Worm (Caenorhabditis elegans): ENCODE data around the gene Y8A9A.2.
"Not testable (repeated sequence)": the region's sequence is repeated elsewhere in the genome, so short reads cannot be mapped to it uniquely, and the experiment has no call there.

DNA sequence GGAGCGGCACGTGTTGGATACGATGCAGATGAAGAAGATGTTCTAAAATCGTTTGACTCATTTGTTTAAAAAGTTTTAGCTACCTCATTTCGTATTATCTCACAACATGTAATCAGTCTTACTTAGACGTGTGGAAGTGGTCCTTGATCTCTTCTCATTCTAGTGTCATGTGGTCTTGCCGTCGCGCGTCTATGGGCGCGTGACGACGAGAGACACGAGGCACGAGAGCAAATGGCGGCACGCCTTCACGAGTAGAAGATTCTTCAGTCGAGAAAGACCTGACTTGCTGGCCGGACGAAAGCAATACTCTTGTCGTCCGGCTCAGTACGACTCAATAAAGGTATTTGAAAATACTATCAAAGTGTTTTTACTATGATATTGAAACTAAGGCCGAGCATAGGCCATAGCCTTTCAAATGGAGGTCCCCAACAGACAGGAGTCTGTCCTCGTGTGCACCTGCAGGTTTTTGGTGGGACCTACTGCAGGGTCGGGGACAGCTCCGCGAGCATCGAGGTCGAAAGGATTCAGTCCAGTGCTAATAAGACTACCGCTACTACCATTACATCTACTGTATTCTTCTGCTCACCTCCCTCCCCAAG lies 20.9 kb downstream of the Y8A9A.2 start, which contains the start of gene fbxa-24:
- TF ChIP-seq ama-1 (optimal IDR thresholded peaks at IDR 0.05); ceh-28 (tag; optimal IDR thresholded peaks at IDR 0.05); egl-27 (tag; optimal IDR thresholded peaks at IDR 0.05): not testable (repeated sequence)

Measured in whole organism, L3 larva.